Worm (Caenorhabditis elegans) whole organism, L1 larva: ENCODE data around the gene utp-20.

ENCODE experiments used
- C04F5.9 ChIP-seq: sonication (generic microtip); optimal IDR thresholded peaks from 2 replicates; lab custom pipeline; 2016; ENCODE audit warnings: missing genetic modification characterization, missing compliant biosample characterization
- C16A3.4 ChIP-seq: fragments of 150-350 bp; optimal IDR thresholded peaks from 2 replicates; lab custom pipeline; 2014; ENCODE audit warnings: missing biosample characterization, missing genetic modification characterization
- F16B12.6 ChIP-seq: fragments of 150-350 bp; optimal IDR thresholded peaks from 2 replicates; lab custom pipeline; 2014; ENCODE audit warnings: missing biosample characterization, missing genetic modification characterization
- Y116A8C.19 ChIP-seq: sonication (generic microtip); optimal IDR thresholded peaks from 2 replicates; lab custom pipeline; 2016; ENCODE audit warnings: missing compliant biosample characterization, missing genetic modification characterization, borderline replicate concordance
- alr-1 ChIP-seq: fragments of 200-800 bp; sonication (Bioruptor generic); optimal IDR thresholded peaks from 2 replicates; lab custom pipeline; 2018; ENCODE audit warnings: borderline replicate concordance, mild to moderate bottlenecking, missing genetic modification characterization, missing compliant biosample characterization
- aly-2 ChIP-seq: fragments of 150-350 bp; optimal IDR thresholded peaks from 2 replicates; lab custom pipeline; 2014; ENCODE audit warnings: missing biosample characterization, missing genetic modification characterization
- ama-1 ChIP-seq: fragments of 150-350 bp; optimal IDR thresholded peaks from 2 replicates; lab custom pipeline; 2014
- blmp-1 ChIP-seq: fragments of 150-350 bp; optimal IDR thresholded peaks from 2 replicates; lab custom pipeline; 2014; ENCODE audit warnings: missing biosample characterization, missing genetic modification characterization
- ceh-8 ChIP-seq: fragments of 200-800 bp; sonication (Bioruptor generic); optimal IDR thresholded peaks from 2 replicates; lab custom pipeline; 2018; ENCODE audit warnings: mild to moderate bottlenecking, missing genetic modification characterization, moderate library complexity, missing compliant biosample characterization
- ceh-88 ChIP-seq: fragments of 200-800 bp; sonication (Bioruptor generic); IDR thresholded peaks from 2 replicates; pipeline ENCODE4 v1.3.6; 2022; ENCODE audit warnings: missing genetic modification characterization, missing compliant biosample characterization
- efl-3 ChIP-seq: fragments of 200-800 bp; sonication (Bioruptor generic); optimal IDR thresholded peaks from 2 replicates; lab custom pipeline; 2018; ENCODE audit warnings: mild to moderate bottlenecking, missing genetic modification characterization, missing compliant biosample characterization
- egl-27 ChIP-seq, 2 experiments: fragments of 150-350 bp in 1 of 2; sonication (generic microtip); optimal IDR thresholded peaks; 3 replicates each; lab custom pipeline; 2017 to 2018; ENCODE audit warnings: missing biosample characterization in 2 of 2, missing genetic modification characterization in 2 of 2, missing genetic modification reagents in 2 of 2
- elt-2 ChIP-seq: sonication (generic microtip); optimal IDR thresholded peaks from 2 replicates; lab custom pipeline; 2016; ENCODE audit warnings: missing genetic modification characterization, mild to moderate bottlenecking, inconsistent platforms, missing compliant biosample characterization, missing genetic modification reagents
- elt-3 ChIP-seq, 6 experiments: fragments of 150-350 bp in 1 of 6; sonication (generic microtip); optimal IDR thresholded peaks; 2 replicates each; lab custom pipeline; 2017 to 2018; ENCODE audit warnings: missing biosample characterization in 6 of 6, missing genetic modification characterization in 6 of 6, inconsistent platforms in 1 of 6
- ets-5 ChIP-seq: fragments of 200-800 bp; sonication (Bioruptor generic); IDR thresholded peaks from 2 replicates; pipeline ENCODE4 v1.3.6; 2022; ENCODE audit warnings: missing genetic modification characterization, missing compliant biosample characterization
- fkh-10 ChIP-seq: sonication (generic microtip); optimal IDR thresholded peaks from 2 replicates; lab custom pipeline; 2017; ENCODE audit warnings: missing biosample characterization, missing genetic modification reagents, missing genetic modification characterization
- fkh-8 ChIP-seq: sonication (generic microtip); optimal IDR thresholded peaks from 2 replicates; lab custom pipeline; 2016; ENCODE audit warnings: mild to moderate bottlenecking, missing genetic modification characterization, missing compliant biosample characterization
- hpl-2 ChIP-seq: fragments of 150-350 bp; optimal IDR thresholded peaks from 2 replicates; lab custom pipeline; 2014; ENCODE audit warnings: missing biosample characterization, missing genetic modification reagents, missing genetic modification characterization
- isw-1 ChIP-seq: fragments of 200-800 bp; sonication (Bioruptor generic); IDR thresholded peaks from 2 replicates; pipeline ENCODE4 v1.3.6; 2022; ENCODE audit warnings: missing genetic modification characterization, missing compliant biosample characterization
- lin-13 ChIP-seq: fragments of 150-350 bp; optimal IDR thresholded peaks from 2 replicates; lab custom pipeline; 2014; ENCODE audit warnings: missing biosample characterization, missing genetic modification reagents, missing genetic modification characterization
- lin-14 ChIP-seq: fragments of 200-800 bp; sonication (Bioruptor generic); optimal IDR thresholded peaks from 2 replicates; lab custom pipeline; 2018; ENCODE audit warnings: mild to moderate bottlenecking, missing genetic modification characterization, moderate library complexity, missing compliant biosample characterization
- lin-15B ChIP-seq: fragments of 150-350 bp; sonication (generic microtip); optimal IDR thresholded peaks from 3 replicates; lab custom pipeline; 2014; ENCODE audit warnings: missing biosample characterization, missing genetic modification characterization
- lin-35 ChIP-seq, 2 experiments: fragments of 150-350 bp; optimal IDR thresholded peaks; 2 replicates each; lab custom pipeline; 2014; ENCODE audit warnings: missing biosample characterization in 2 of 2, missing genetic modification characterization in 2 of 2, missing genetic modification reagents in 2 of 2
- lin-39 ChIP-seq: fragments of 150-350 bp; optimal IDR thresholded peaks from 2 replicates; lab custom pipeline; 2014; ENCODE audit warnings: missing biosample characterization, missing genetic modification reagents, missing genetic modification characterization
- lsy-2 ChIP-seq, 2 experiments: fragments of 150-350 bp; optimal IDR thresholded peaks; 2 replicates each; lab custom pipeline; 2014; ENCODE audit warnings: missing biosample characterization in 2 of 2, missing genetic modification characterization in 2 of 2
- mdl-1 ChIP-seq, 2 experiments: fragments of 150-350 bp; optimal IDR thresholded peaks; 2 replicates each; lab custom pipeline; 2014 to 2017; ENCODE audit warnings: missing biosample characterization in 2 of 2, missing genetic modification characterization in 2 of 2, inconsistent platforms in 1 of 2
- mef-2 ChIP-seq: fragments of 150-350 bp; optimal IDR thresholded peaks from 2 replicates; lab custom pipeline; 2014; ENCODE audit warnings: missing biosample characterization, missing genetic modification characterization
- mep-1 ChIP-seq: fragments of 150-350 bp; optimal IDR thresholded peaks from 2 replicates; lab custom pipeline; 2014; ENCODE audit warnings: missing biosample characterization, missing genetic modification characterization
- nhr-12 ChIP-seq: sonication (generic microtip); optimal IDR thresholded peaks from 2 replicates; lab custom pipeline; 2017; ENCODE audit warnings: missing biosample characterization, missing genetic modification characterization
- nhr-19 ChIP-seq: fragments of 200-800 bp; sonication (Bioruptor generic); conservative IDR thresholded peaks from 2 replicates; pipeline ENCODE4 v1.3.6; 2022; ENCODE audit warnings: missing genetic modification characterization, missing compliant biosample characterization
- nhr-237 ChIP-seq: fragments of 150-350 bp; optimal IDR thresholded peaks from 2 replicates; lab custom pipeline; 2014; ENCODE audit warnings: missing biosample characterization, missing genetic modification characterization
- nhr-28 ChIP-seq: fragments of 150-350 bp; optimal IDR thresholded peaks from 2 replicates; lab custom pipeline; 2014; ENCODE audit warnings: missing biosample characterization, missing genetic modification characterization
- nhr-76 ChIP-seq: sonication (generic microtip); optimal IDR thresholded peaks from 2 replicates; lab custom pipeline; 2017; ENCODE audit warnings: missing biosample characterization, missing genetic modification characterization
- nhr-77 ChIP-seq: fragments of 150-350 bp; optimal IDR thresholded peaks from 2 replicates; lab custom pipeline; 2014; ENCODE audit warnings: missing biosample characterization, missing genetic modification characterization
- nhr-85 ChIP-seq: sonication (generic microtip); peaks from one replicate; lab custom pipeline; 2016; ENCODE audit warnings: missing genetic modification characterization, inconsistent platforms, missing compliant biosample characterization
- rnt-1 ChIP-seq: sonication (generic microtip); optimal IDR thresholded peaks from 2 replicates; lab custom pipeline; 2016; ENCODE audit warnings: mild to moderate bottlenecking, missing genetic modification characterization, moderate library complexity, missing compliant biosample characterization
- skn-1 ChIP-seq: fragments of 150-350 bp; optimal IDR thresholded peaks from 2 replicates; lab custom pipeline; 2014; ENCODE audit warnings: missing biosample characterization, missing genetic modification characterization
- snpc-4 ChIP-seq: fragments of 150-350 bp; optimal IDR thresholded peaks from 2 replicates; lab custom pipeline; 2014; ENCODE audit warnings: missing biosample characterization, missing genetic modification characterization
- snu-23 ChIP-seq: sonication (generic microtip); optimal IDR thresholded peaks from 2 replicates; lab custom pipeline; 2016; ENCODE audit warnings: missing genetic modification characterization, missing compliant biosample characterization
- swsn-7 ChIP-seq: sonication (generic microtip); optimal IDR thresholded peaks from 2 replicates; lab custom pipeline; 2016; ENCODE audit warnings: missing genetic modification characterization, missing compliant biosample characterization
- tbx-2 ChIP-seq: sonication (generic microtip); optimal IDR thresholded peaks from 2 replicates; lab custom pipeline; 2016; ENCODE audit warnings: missing genetic modification characterization, missing compliant biosample characterization
- tlp-1 ChIP-seq: fragments of 150-350 bp; optimal IDR thresholded peaks from 2 replicates; lab custom pipeline; 2014; ENCODE audit warnings: missing biosample characterization, missing genetic modification characterization
- unc-130 ChIP-seq: fragments of 150-350 bp; optimal IDR thresholded peaks from 2 replicates; lab custom pipeline; 2017; ENCODE audit warnings: missing biosample characterization, missing genetic modification characterization, inconsistent platforms
- unc-86 ChIP-seq: sonication (generic microtip); optimal IDR thresholded peaks from 2 replicates; lab custom pipeline; 2016; ENCODE audit warnings: missing genetic modification characterization, missing compliant biosample characterization
- vab-15 ChIP-seq: sonication (generic microtip); optimal IDR thresholded peaks from 2 replicates; lab custom pipeline; 2017; ENCODE audit warnings: missing genotype, mild to moderate bottlenecking, missing genetic modification characterization, missing compliant biosample characterization
- zag-1 ChIP-seq: fragments of 150-350 bp; optimal IDR thresholded peaks from 2 replicates; lab custom pipeline; 2014; ENCODE audit warnings: missing biosample characterization, missing genetic modification characterization
- zip-4 ChIP-seq: fragments of 200-800 bp; sonication (Bioruptor generic); optimal IDR thresholded peaks from 2 replicates; lab custom pipeline; 2018; ENCODE audit warnings: mild to moderate bottlenecking, missing genetic modification characterization, moderate library complexity, missing compliant biosample characterization
- ztf-11 ChIP-seq, 2 experiments: sonication (generic microtip); optimal IDR thresholded peaks; 2 replicates each; lab custom pipeline; 2016 to 2017; ENCODE audit warnings: missing genetic modification characterization in 2 of 2, missing biosample characterization in 1 of 2, missing compliant biosample characterization in 1 of 2
- ztf-4 ChIP-seq: fragments of 150-350 bp; optimal IDR thresholded peaks from 2 replicates; lab custom pipeline; 2014; ENCODE audit warnings: missing biosample characterization, missing genetic modification characterization

Gene utp-20

ce11 chrII:6561300-6561699 lies 25.1 kb downstream of the utp-20 start, which contains the start of gene F18C5.10:
TSS of gene F18C5.10 (minus strand) at chrII:6561444.
- TF ChIP-seq nhr-77 (no peak), lin-15B (no peak), tbx-2 (tag; lab: Kevin White, UChicago) (no peak), Y116A8C.19 (tag; lab: Kevin White, UChicago) (no peak), ztf-4 (no peak), mdl-1 (tag; optimal IDR thresholded peaks at IDR 0.05; lab: Kevin White, UChicago) (peak in 1 of 2 experiments; percentile 1), ama-1 (lab: Kevin White, UChicago) (peak; percentile 14), swsn-7 (tag; lab: Kevin White, UChicago) (no peak), lsy-2 (tag; optimal IDR thresholded peaks at IDR 0.05; lab: Kevin White, UChicago) (peak in 1 of 2 experiments; percentile 26), aly-2 (tag; lab: Kevin White, UChicago) (no peak), lin-39 (tag; lab: Kevin White, UChicago) (no peak), C04F5.9 (tag; lab: Kevin White, UChicago) (no peak), nhr-19 (GFP tag; lab: Robert Waterston, UW) (peak; percentile 36), rnt-1 (tag; lab: Kevin White, UChicago) (peak; percentile 16), lin-35 (GFP tag; optimal IDR thresholded peaks at IDR 0.05; lab: Kevin White, UChicago) (peak in 1 of 2 experiments; percentile 44), snu-23 (GFP tag; lab: Kevin White, UChicago) (peak; percentile 11), C16A3.4 (tag; lab: Kevin White, UChicago) (peak; percentile 20), elt-3 (tag; optimal IDR thresholded peaks at IDR 0.05; lab: Kevin White, UChicago) (no peak)

- TF ChIP-seq ceh-88 (GFP tag; lab: Robert Waterston, UW): no peak
- no peak for TF ChIP-seq mef-2 (tag; lab: Kevin White, UChicago)
- no peak for TF ChIP-seq C04F5.9 (tag; lab: Kevin White, UChicago)
- TF ChIP-seq skn-1: peak; percentile 0
- TF ChIP-seq nhr-85 (tag; lab: Kevin White, UChicago): peak; percentile 57
- no peak for TF ChIP-seq fkh-10 (GFP tag; lab: Kevin White, UChicago)
- peak; percentile 51 for TF ChIP-seq ama-1 (lab: Kevin White, UChicago)
- peak in 1 of 6 experiments; percentile 6 for TF ChIP-seq elt-3 (tag; optimal IDR thresholded peaks at IDR 0.05; lab: Kevin White, UChicago)
- peak; percentile 65 for TF ChIP-seq lin-14 (GFP tag; lab: Kevin White, UChicago)
- peak; percentile 65 for TF ChIP-seq blmp-1
- TF ChIP-seq, all 84 proteins: peak for 6
These were observed 26.2 kb downstream of the utp-20 start for ce11 chrII:6562203-6562867.

ce11 chrII:6563238-6563637 lies 27.1 kb downstream of the utp-20 start:
- TF ChIP-seq egl-27 (tag; optimal IDR thresholded peaks at IDR 0.05; lab: Kevin White, UChicago) (no peak), unc-130 (no peak), snpc-4 (tag; lab: Kevin White, UChicago) (no peak), ztf-11 (tag; optimal IDR thresholded peaks at IDR 0.05; lab: Kevin White, UChicago) (no peak), alr-1 (no peak), snu-23 (GFP tag; lab: Kevin White, UChicago) (peak; percentile 12), nhr-77 (no peak), ceh-88 (GFP tag; lab: Robert Waterston, UW) (no peak), nhr-76 (tag; lab: Kevin White, UChicago) (no peak), tlp-1 (tag; lab: Kevin White, UChicago) (no peak), lin-13 (GFP tag; lab: Kevin White, UChicago) (no peak), ceh-8 (no peak), fkh-8 (tag; lab: Kevin White, UChicago) (peak; percentile 35), zag-1 (no peak), nhr-12 (tag; lab: Kevin White, UChicago) (no peak), efl-3 (GFP tag; lab: Kevin White, UChicago) (no peak), zip-4 (GFP tag; lab: Kevin White, UChicago) (no peak), elt-2 (no peak), hpl-2 (GFP tag; lab: Kevin White, UChicago) (no peak), ets-5 (GFP tag; lab: Robert Waterston, UW) (no peak), nhr-28 (no peak), mep-1 (tag; lab: Kevin White, UChicago) (no peak), tbx-2 (tag; lab: Kevin White, UChicago) (no peak), unc-86 (tag; lab: Kevin White, UChicago) (no peak), nhr-237 (no peak), isw-1 (GFP tag; lab: Robert Waterston, UW) (no peak), F16B12.6 (tag; lab: Kevin White, UChicago) (no peak), elt-3 (tag; optimal IDR thresholded peaks at IDR 0.05; lab: Kevin White, UChicago) (no peak), vab-15 (tag; lab: Kevin White, UChicago) (no peak)
